Fruit fly (Drosophila melanogaster): Measurements from ENCODE around the gene nyo.

- no peak for TF ChIP-seq Abd-B (GFP tag; optimal IDR thresholded peaks at IDR 0.05)
- TF ChIP-seq CG32264 (GFP tag; optimal IDR thresholded peaks at IDR 0.05) = no peak
- TF ChIP-seq fru (GFP tag; optimal IDR thresholded peaks at IDR 0.05) = no peak
Measured at dm6 chr3R:31596071-31596883, 53.4 kb downstream of the nyo start, which contains the start of gene RpL6.
